Fruit fly (Drosophila melanogaster) whole organism, embryonic: ENCODE measurements around the gene CG8142.

Experiments
- Antp ChIP-seq: fragments of 200-800 bp; sonication (Bioruptor generic); optimal IDR thresholded peaks from 3 replicates; lab custom pipeline; 2016; ENCODE audit warnings: missing biosample characterization, missing genetic modification characterization
- CG10147 ChIP-seq: fragments of 200-800 bp; sonication (Bioruptor generic); optimal IDR thresholded peaks from 2 replicates; lab custom pipeline; 2019; ENCODE audit warnings: missing biosample characterization, mild to moderate bottlenecking, missing genetic modification characterization, moderate library complexity
- CG10366 ChIP-seq: fragments of 200-800 bp; sonication (Bioruptor generic); IDR thresholded peaks from 2 replicates; pipeline ENCODE4 v1.3.6; 2022; ENCODE audit warnings: missing biosample characterization, missing genetic modification characterization
- CG10959 ChIP-seq: fragments of 200-800 bp; sonication (Bioruptor generic); IDR thresholded peaks from 2 replicates; pipeline ENCODE4 v1.3.6; 2022; ENCODE audit warnings: missing biosample characterization, missing genetic modification characterization
- CG11093 ChIP-seq: fragments of 200-800 bp; sonication (Bioruptor generic); IDR thresholded peaks from 3 replicates; pipeline ENCODE4 v1.3.6; 2022; ENCODE audit warnings: missing biosample characterization, missing genetic modification characterization
- CG12299 ChIP-seq: fragments of 200-800 bp; sonication (Bioruptor generic); optimal IDR thresholded peaks from 2 replicates; lab custom pipeline; 2018; ENCODE audit warnings: missing biosample characterization, mild to moderate bottlenecking, missing genetic modification characterization
- CG12659 ChIP-seq: fragments of 200-800 bp; sonication (Bioruptor generic); optimal IDR thresholded peaks from 3 replicates; lab custom pipeline; 2017; ENCODE audit warnings: mild to moderate bottlenecking, missing biosample characterization, missing genetic modification reagents, missing genetic modification characterization
- CG13287 ChIP-seq: fragments of 200-800 bp; sonication (Bioruptor generic); IDR thresholded peaks from 2 replicates; pipeline ENCODE4 v1.3.6; 2022; ENCODE audit warnings: missing biosample characterization, missing genetic modification characterization; ENCODE audit not compliant: partially characterized antibody
- CG14860 ChIP-seq: fragments of 200-800 bp; sonication (Bioruptor generic); IDR thresholded peaks from 3 replicates; pipeline ENCODE4 v1.3.6; 2022; ENCODE audit warnings: missing biosample characterization, missing genetic modification characterization; ENCODE audit not compliant: partially characterized antibody
- CG1647 ChIP-seq: fragments of 200-800 bp; sonication (Bioruptor generic); optimal IDR thresholded peaks from 3 replicates; lab custom pipeline; 2016; ENCODE audit warnings: missing biosample characterization, missing genetic modification characterization
- CG16779 ChIP-seq: fragments of 200-800 bp; sonication (Bioruptor generic); IDR thresholded peaks from 2 replicates; pipeline ENCODE4 v1.3.6; 2022; ENCODE audit warnings: missing biosample characterization, missing genetic modification characterization
- CG17568 ChIP-seq: fragments of 200-800 bp; sonication (Bioruptor generic); optimal IDR thresholded peaks from 2 replicates; lab custom pipeline; 2018; ENCODE audit warnings: missing biosample characterization, mild to moderate bottlenecking, missing genetic modification characterization, moderate library complexity
- CG2129 ChIP-seq: fragments of 200-800 bp; sonication (Bioruptor generic); IDR thresholded peaks from 2 replicates; pipeline ENCODE4 v1.3.6; 2022; ENCODE audit warnings: missing biosample characterization, missing genetic modification characterization; ENCODE audit not compliant: partially characterized antibody
- CG2199 ChIP-seq: fragments of 200-800 bp; sonication (Bioruptor generic); IDR thresholded peaks from 3 replicates; pipeline ENCODE4 v1.3.6; 2022; ENCODE audit warnings: missing biosample characterization, missing genetic modification characterization
- CG2875 ChIP-seq: fragments of 200-800 bp; sonication (Bioruptor generic); optimal IDR thresholded peaks from 2 replicates; lab custom pipeline; 2017; ENCODE audit warnings: missing biosample characterization, mild to moderate bottlenecking, missing genetic modification characterization, missing genetic modification reagents
- CG2889 ChIP-seq: fragments of 200-800 bp; sonication (Bioruptor generic); IDR thresholded peaks from 3 replicates; pipeline ENCODE4 v1.3.6; 2022; ENCODE audit warnings: missing biosample characterization, missing genetic modification characterization
- CG32767 ChIP-seq: fragments of 200-800 bp; sonication (Bioruptor generic); IDR thresholded peaks from 2 replicates; pipeline ENCODE4 v1.3.6; 2022; ENCODE audit warnings: missing biosample characterization, missing genetic modification characterization
- CG43689 ChIP-seq: fragments of 200-800 bp; sonication (Bioruptor generic); IDR thresholded peaks from 2 replicates; pipeline ENCODE4 v1.3.6; 2022; ENCODE audit warnings: missing biosample characterization, missing genetic modification characterization
- CG4424 ChIP-seq: fragments of 200-800 bp; sonication (Bioruptor generic); optimal IDR thresholded peaks from 3 replicates; lab custom pipeline; 2016; ENCODE audit warnings: missing biosample characterization, missing genetic modification characterization
- CG7556 ChIP-seq: fragments of 200-800 bp; sonication (Bioruptor generic); optimal IDR thresholded peaks from 2 replicates; lab custom pipeline; 2017; ENCODE audit warnings: missing biosample characterization, mild to moderate bottlenecking, missing genetic modification characterization
- CG7745 ChIP-seq: fragments of 200-800 bp; sonication (Bioruptor generic); optimal IDR thresholded peaks from 2 replicates; lab custom pipeline; 2018; ENCODE audit warnings: missing biosample characterization, mild to moderate bottlenecking, missing genetic modification characterization, moderate library complexity
- CG8944 ChIP-seq: fragments of 200-800 bp; sonication (Bioruptor generic); optimal IDR thresholded peaks from 3 replicates; lab custom pipeline; 2016; ENCODE audit warnings: missing biosample characterization, missing genetic modification characterization
- CHES-1-like ChIP-seq: fragments of 200-800 bp; sonication (Bioruptor generic); optimal IDR thresholded peaks from 2 replicates; lab custom pipeline; 2016; ENCODE audit warnings: missing biosample characterization, missing genetic modification characterization
- CkIIα-i1 ChIP-seq: fragments of 200-800 bp; sonication (Bioruptor generic); IDR thresholded peaks from 2 replicates; pipeline ENCODE4 v1.3.6; 2022; ENCODE audit warnings: missing biosample characterization, missing genetic modification characterization
- D19A ChIP-seq: fragments of 200-800 bp; optimal IDR thresholded peaks from 3 replicates; lab custom pipeline; 2019; ENCODE audit warnings: missing biosample characterization, mild to moderate bottlenecking, missing genetic modification characterization, moderate library complexity
- Deaf1 ChIP-seq: fragments of 200-800 bp; optimal IDR thresholded peaks from 3 replicates; lab custom pipeline; 2019; ENCODE audit warnings: missing biosample characterization, mild to moderate bottlenecking, missing genetic modification characterization, moderate library complexity
- Ets97D ChIP-seq: fragments of 200-800 bp; sonication (Bioruptor generic); optimal IDR thresholded peaks from 3 replicates; lab custom pipeline; 2016; ENCODE audit warnings: missing biosample characterization, missing genetic modification characterization
- GATAe ChIP-seq: fragments of 200-800 bp; sonication (Bioruptor generic); conservative IDR thresholded peaks from 2 replicates; pipeline ENCODE4 v1.3.6; 2022; ENCODE audit warnings: missing biosample characterization, missing genetic modification characterization
- H2.0 ChIP-seq: fragments of 200-800 bp; sonication (Bioruptor generic); IDR thresholded peaks from 2 replicates; pipeline ENCODE4 v1.3.6; 2022; ENCODE audit warnings: missing biosample characterization, missing genetic modification characterization
- HLH3B ChIP-seq: fragments of 200-800 bp; sonication (Bioruptor generic); IDR thresholded peaks from 2 replicates; pipeline ENCODE4 v1.3.6; 2022; ENCODE audit warnings: missing biosample characterization, missing genetic modification characterization
- Jarid2 ChIP-seq: fragments of 200-800 bp; sonication (Bioruptor generic); optimal IDR thresholded peaks from 3 replicates; lab custom pipeline; 2017; ENCODE audit warnings: mild to moderate bottlenecking, missing biosample characterization, missing genetic modification reagents, missing genetic modification characterization
- Neu2 ChIP-seq: fragments of 200-800 bp; sonication (Bioruptor generic); optimal IDR thresholded peaks from 3 replicates; lab custom pipeline; 2016; ENCODE audit warnings: missing biosample characterization, missing genetic modification characterization, borderline replicate concordance
- Side ChIP-seq: fragments of 200-800 bp; sonication (Bioruptor generic); optimal IDR thresholded peaks from 2 replicates; lab custom pipeline; 2016; ENCODE audit warnings: missing biosample characterization, missing genetic modification characterization
- Sox102F ChIP-seq: fragments of 200-800 bp; sonication (Bioruptor generic); optimal IDR thresholded peaks from 2 replicates; lab custom pipeline; 2018; ENCODE audit warnings: missing biosample characterization, mild to moderate bottlenecking, missing genetic modification characterization, moderate library complexity
- Spps ChIP-seq: fragments of 200-800 bp; sonication (Bioruptor generic); optimal IDR thresholded peaks from 2 replicates; lab custom pipeline; 2018; ENCODE audit warnings: missing biosample characterization, mild to moderate bottlenecking, missing genetic modification characterization
- Trl ChIP-seq, 3 experiments: fragments of >200 bp in 2 of 3; fragments of 200-800 bp in 1 of 3; sonication (Bioruptor generic) in 1 of 3; optimal IDR thresholded peaks; 2 replicates in 1 of 3; 3 replicates in 2 of 3; lab custom pipeline; 2016 to 2017; ENCODE audit warnings: missing biosample characterization in 1 of 3, missing genetic modification characterization in 1 of 3
- bab2 ChIP-seq: fragments of 200-800 bp; sonication (Bioruptor generic); optimal IDR thresholded peaks from 2 replicates; lab custom pipeline; 2016; ENCODE audit warnings: missing biosample characterization, missing genetic modification characterization
- ewg ChIP-seq: fragments of 200-800 bp; sonication (Bioruptor generic); optimal IDR thresholded peaks from 3 replicates; lab custom pipeline; 2017; ENCODE audit warnings: mild to moderate bottlenecking, missing biosample characterization, missing genetic modification reagents, missing genetic modification characterization
- eyg ChIP-seq: fragments of 200-800 bp; sonication (Bioruptor generic); optimal IDR thresholded peaks from 3 replicates; lab custom pipeline; 2016; ENCODE audit warnings: missing biosample characterization, missing genetic modification characterization
- fu2 ChIP-seq: fragments of 200-800 bp; sonication (Bioruptor generic); optimal IDR thresholded peaks from 2 replicates; lab custom pipeline; 2016; ENCODE audit warnings: missing biosample characterization, missing genetic modification characterization
- gem ChIP-seq: fragments of 200-800 bp; sonication (Bioruptor generic); optimal IDR thresholded peaks from 2 replicates; lab custom pipeline; 2019; ENCODE audit warnings: missing biosample characterization, mild to moderate bottlenecking, missing genetic modification characterization, moderate library complexity
- gro ChIP-seq: fragments of 200-800 bp; sonication (Bioruptor generic); optimal IDR thresholded peaks from 2 replicates; lab custom pipeline; 2016; ENCODE audit warnings: missing biosample characterization, missing genetic modification characterization
- jumu ChIP-seq: fragments of 200-800 bp; sonication (Bioruptor generic); optimal IDR thresholded peaks from 3 replicates; lab custom pipeline; 2016; ENCODE audit warnings: missing biosample characterization, missing genetic modification characterization
- knrl ChIP-seq: fragments of 200-800 bp; sonication (Bioruptor generic); IDR thresholded peaks from 3 replicates; pipeline ENCODE4 v1.3.6; 2022; ENCODE audit warnings: missing biosample characterization, missing genetic modification characterization; ENCODE audit not compliant: partially characterized antibody
- oc ChIP-seq: fragments of 200-800 bp; sonication (Bioruptor generic); optimal IDR thresholded peaks from 2 replicates; lab custom pipeline; 2018; ENCODE audit warnings: missing biosample characterization, mild to moderate bottlenecking, missing genetic modification characterization, moderate library complexity
- otp ChIP-seq: fragments of 200-800 bp; sonication (Bioruptor generic); IDR thresholded peaks from 3 replicates; pipeline ENCODE4, ENCODE4 v1.3.6; 2022; ENCODE audit warnings: missing biosample characterization, missing genetic modification characterization
- sc ChIP-seq, 3 experiments: fragments of >200 bp in 2 of 3; fragments of 200-800 bp in 1 of 3; sonication (Bioruptor generic) in 1 of 3; optimal IDR thresholded peaks; 2 replicates in 2 of 3; 3 replicates in 1 of 3; lab custom pipeline; 2017; ENCODE audit warnings: mild to moderate bottlenecking in 1 of 3, missing biosample characterization in 1 of 3, missing genetic modification characterization in 1 of 3, missing genetic modification reagents in 1 of 3
- sim ChIP-seq: fragments of 200-800 bp; sonication (Bioruptor generic); IDR thresholded peaks from 2 replicates; pipeline ENCODE4 v1.3.6; 2022; ENCODE audit warnings: missing biosample characterization, missing genetic modification characterization
- sob ChIP-seq: fragments of 200-800 bp; sonication (Bioruptor generic); IDR thresholded peaks from 2 replicates; pipeline ENCODE4 v1.3.6; 2022; ENCODE audit warnings: missing biosample characterization, missing genetic modification characterization
- tup ChIP-seq: fragments of 200-800 bp; sonication (Bioruptor generic); optimal IDR thresholded peaks from 2 replicates; lab custom pipeline; 2016; ENCODE audit warnings: missing biosample characterization, mild to moderate bottlenecking, missing genetic modification characterization, moderate library complexity
- vvl ChIP-seq: fragments of 200-800 bp; sonication (Bioruptor generic); IDR thresholded peaks from 2 replicates; pipeline ENCODE4 v1.3.6; 2022; ENCODE audit warnings: missing biosample characterization, missing genetic modification characterization

CG8142 gene

dm6 chrX:17852457-17852856 is 8.0 kb upstream of the CG8142 start, which contains the start of gene CG32554 (continued):
- TF ChIP-seq HLH3B (GFP tag; lab: Robert Waterston, UW) (no peak), knrl (GFP tag; lab: Robert Waterston, UW) (peak; percentile 86), D19A (tag; lab: Kevin White, UChicago) (no peak), Side (no peak), CG10959 (GFP tag; lab: Robert Waterston, UW) (no peak), otp (GFP tag; lab: Robert Waterston, UW) (no peak), bab2 (GFP tag; lab: Kevin White, UChicago) (no peak), Neu2 (GFP tag; lab: Kevin White, UChicago) (no peak), CG10366 (GFP tag; lab: Robert Waterston, UW) (no peak), eyg (no peak), CG7745 (tag; lab: Kevin White, UChicago) (no peak), CG16779 (GFP tag; lab: Robert Waterston, UW) (no peak), Antp (no peak), CG4424 (no peak), CHES-1-like (GFP tag; lab: Kevin White, UChicago) (no peak), GATAe (GFP tag; lab: Robert Waterston, UW) (no peak), CG8944 (GFP tag; lab: Kevin White, UChicago) (no peak), CG13287 (GFP tag; lab: Robert Waterston, UW) (peak; percentile 96), Sox102F (GFP tag; lab: Kevin White, UChicago) (no peak), CG43689 (GFP tag; lab: Robert Waterston, UW) (no peak), Trl (optimal IDR thresholded peaks at IDR 0.05; lab: Kevin White, UChicago) (no peak), Trl (GFP tag; optimal IDR thresholded peaks at IDR 0.05; lab: Kevin White, UChicago) (no peak), CkIIα-i1 (GFP tag; lab: Robert Waterston, UW) (no peak), CG32767 (GFP tag; lab: Robert Waterston, UW) (no peak), ewg (GFP tag; lab: Kevin White, UChicago) (no peak), CG2129 (GFP tag; lab: Robert Waterston, UW) (peak; percentile 77), CG14860 (GFP tag; lab: Robert Waterston, UW) (peak; percentile 81), CG2875 (GFP tag; lab: Kevin White, UChicago) (no peak), H2.0 (no peak), Jarid2 (GFP tag; lab: Kevin White, UChicago) (no peak), CG7556 (GFP tag; lab: Kevin White, UChicago) (no peak), oc (tag; lab: Kevin White, UChicago) (no peak), gro (no peak), Spps (tag; lab: Kevin White, UChicago) (no peak), Deaf1 (tag; lab: Kevin White, UChicago) (no peak), CG17568 (GFP tag; lab: Kevin White, UChicago) (no peak), CG2199 (GFP tag; lab: Robert Waterston, UW) (no peak), sim (no peak), CG1647 (GFP tag; lab: Kevin White, UChicago) (no peak), sc (optimal IDR thresholded peaks at IDR 0.05; lab: Kevin White, UChicago) (no peak), sc (GFP tag; optimal IDR thresholded peaks at IDR 0.05; lab: Kevin White, UChicago) (no peak), CG10147 (GFP tag; lab: Kevin White, UChicago) (no peak), jumu (GFP tag; lab: Kevin White, UChicago) (no peak), CG12659 (no peak), tup (no peak), vvl (GFP tag; lab: Robert Waterston, UW) (no peak), CG12299 (tag; lab: Kevin White, UChicago) (no peak), sob (no peak), gem (tag; lab: Kevin White, UChicago) (no peak), CG11093 (GFP tag; lab: Robert Waterston, UW) (no peak), CG2889 (GFP tag; lab: Robert Waterston, UW) (no peak), fu2 (GFP tag; lab: Kevin White, UChicago) (no peak), Ets97D (GFP tag; lab: Kevin White, UChicago) (peak; percentile 23)
